Worm (Caenorhabditis elegans) whole organism, mixed stage, embryonic: ENCODE data around the gene F40G9.5.
A peak's percentile ranks its signal among the peaks of the same experiment; 100 is the strongest.

ENCODE experiments used
- M03D4.4 ChIP-seq: sonication (generic microtip); optimal IDR thresholded peaks from 2 replicates; lab custom pipeline; 2017; ENCODE audit warnings: mild to moderate bottlenecking, missing genetic modification characterization, missing compliant biosample characterization
- blmp-1 ChIP-seq: fragments of 150-350 bp; optimal IDR thresholded peaks from 2 replicates; lab custom pipeline; 2014; ENCODE audit warnings: missing biosample characterization, missing genetic modification characterization
- ceh-39 ChIP-seq: fragments of 150-350 bp; optimal IDR thresholded peaks from 2 replicates; lab custom pipeline; 2014; ENCODE audit warnings: missing biosample characterization, missing genetic modification characterization
- ceh-83 ChIP-seq: fragments of 200-800 bp; sonication (Bioruptor generic); optimal IDR thresholded peaks from 2 replicates; lab custom pipeline; 2018; ENCODE audit warnings: mild to moderate bottlenecking, missing genetic modification characterization, missing compliant biosample characterization
- ces-1 ChIP-seq: fragments of 150-350 bp; optimal IDR thresholded peaks from 2 replicates; lab custom pipeline; 2014; ENCODE audit warnings: missing biosample characterization, missing genetic modification reagents, missing genetic modification characterization
- cnd-1 ChIP-seq: fragments of 200-800 bp; sonication (Bioruptor generic); optimal IDR thresholded peaks from 2 replicates; lab custom pipeline; 2018; ENCODE audit warnings: mild to moderate bottlenecking, missing genetic modification characterization, missing compliant biosample characterization
- drap-1 ChIP-seq: fragments of 200-800 bp; sonication (Bioruptor generic); optimal IDR thresholded peaks from 3 replicates; lab custom pipeline; 2018; ENCODE audit warnings: mild to moderate bottlenecking, missing genetic modification characterization, missing compliant biosample characterization
- elt-1 ChIP-seq: sonication (generic microtip); optimal IDR thresholded peaks from 2 replicates; lab custom pipeline; 2017; ENCODE audit warnings: missing genetic modification characterization, mild to moderate bottlenecking, missing compliant biosample characterization, antibody characterized with exemption, moderate library complexity, borderline replicate concordance; ENCODE audit not compliant: insufficient read depth
- elt-3 ChIP-seq: fragments of 150-350 bp; optimal IDR thresholded peaks from 2 replicates; lab custom pipeline; 2014; ENCODE audit warnings: missing biosample characterization, missing genetic modification characterization
- ham-2 ChIP-seq: fragments of 200-800 bp; sonication (Bioruptor generic); optimal IDR thresholded peaks from 2 replicates; lab custom pipeline; 2018; ENCODE audit warnings: mild to moderate bottlenecking, missing genetic modification characterization, missing compliant biosample characterization
- lin-13 ChIP-seq: fragments of 150-350 bp; optimal IDR thresholded peaks from 2 replicates; lab custom pipeline; 2014; ENCODE audit warnings: missing biosample characterization, missing genetic modification characterization
- lin-32 ChIP-seq: fragments of 200-800 bp; sonication (Bioruptor generic); optimal IDR thresholded peaks from 2 replicates; lab custom pipeline; 2018; ENCODE audit warnings: mild to moderate bottlenecking, missing genetic modification characterization, missing compliant biosample characterization
- lsy-2 ChIP-seq: fragments of 150-350 bp; optimal IDR thresholded peaks from 2 replicates; lab custom pipeline; 2014; ENCODE audit warnings: missing biosample characterization, missing genetic modification characterization
- mab-5 ChIP-seq: fragments of 150-350 bp; optimal IDR thresholded peaks from 2 replicates; lab custom pipeline; 2014; ENCODE audit warnings: missing biosample characterization, missing genetic modification characterization
- mep-1 ChIP-seq: fragments of 150-350 bp; optimal IDR thresholded peaks from 2 replicates; lab custom pipeline; 2017; ENCODE audit warnings: missing biosample characterization, missing genetic modification reagents, missing genetic modification characterization, inconsistent platforms
- nhr-12 ChIP-seq: fragments of 150-350 bp; optimal IDR thresholded peaks from 2 replicates; lab custom pipeline; 2014; ENCODE audit warnings: missing biosample characterization, missing genetic modification characterization
- nhr-2 ChIP-seq: fragments of 150-350 bp; optimal IDR thresholded peaks from 2 replicates; lab custom pipeline; 2014; ENCODE audit warnings: missing biosample characterization, missing genetic modification characterization
- nhr-237 ChIP-seq: fragments of 150-350 bp; optimal IDR thresholded peaks from 2 replicates; lab custom pipeline; 2014; ENCODE audit warnings: missing biosample characterization, missing genetic modification characterization
- nhr-28 ChIP-seq: fragments of 150-350 bp; optimal IDR thresholded peaks from 2 replicates; lab custom pipeline; 2014; ENCODE audit warnings: missing biosample characterization, missing genetic modification characterization
- nhr-76 ChIP-seq: sonication (generic microtip); optimal IDR thresholded peaks from 2 replicates; lab custom pipeline; 2017; ENCODE audit warnings: missing biosample characterization, missing genetic modification characterization
- pha-4 ChIP-seq: fragments of 150-350 bp; optimal IDR thresholded peaks from 2 replicates; lab custom pipeline; 2018; ENCODE audit warnings: missing biosample characterization, missing genetic modification reagents, missing genetic modification characterization
- sem-2 ChIP-seq: fragments of 200-800 bp; sonication (Bioruptor generic); optimal IDR thresholded peaks from 2 replicates; lab custom pipeline; 2018; ENCODE audit warnings: mild to moderate bottlenecking, missing genetic modification characterization, missing compliant biosample characterization
- snpc-4 ChIP-seq: fragments of 150-350 bp; optimal IDR thresholded peaks from 2 replicates; lab custom pipeline; 2014; ENCODE audit warnings: missing biosample characterization, missing genetic modification characterization
- tbx-8 ChIP-seq: fragments of 200-800 bp; sonication (Bioruptor generic); optimal IDR thresholded peaks from 2 replicates; lab custom pipeline; 2018; ENCODE audit warnings: mild to moderate bottlenecking, missing genetic modification characterization, moderate library complexity, missing compliant biosample characterization
- unc-39 ChIP-seq: fragments of 150-350 bp; optimal IDR thresholded peaks from 2 replicates; lab custom pipeline; 2014; ENCODE audit warnings: missing biosample characterization, missing genetic modification characterization
- unc-62 ChIP-seq: fragments of 150-350 bp; optimal IDR thresholded peaks from 2 replicates; lab custom pipeline; 2014; ENCODE audit warnings: missing biosample characterization, missing genetic modification reagents, missing genetic modification characterization
- zip-8 ChIP-seq: fragments of 150-350 bp; optimal IDR thresholded peaks from 2 replicates; lab custom pipeline; 2014; ENCODE audit warnings: missing biosample characterization, missing genetic modification characterization
- ztf-11 ChIP-seq: fragments of 150-350 bp; optimal IDR thresholded peaks from 2 replicates; lab custom pipeline; 2014; ENCODE audit warnings: missing biosample characterization, missing genetic modification characterization

The F40G9.5 gene

DNA sequence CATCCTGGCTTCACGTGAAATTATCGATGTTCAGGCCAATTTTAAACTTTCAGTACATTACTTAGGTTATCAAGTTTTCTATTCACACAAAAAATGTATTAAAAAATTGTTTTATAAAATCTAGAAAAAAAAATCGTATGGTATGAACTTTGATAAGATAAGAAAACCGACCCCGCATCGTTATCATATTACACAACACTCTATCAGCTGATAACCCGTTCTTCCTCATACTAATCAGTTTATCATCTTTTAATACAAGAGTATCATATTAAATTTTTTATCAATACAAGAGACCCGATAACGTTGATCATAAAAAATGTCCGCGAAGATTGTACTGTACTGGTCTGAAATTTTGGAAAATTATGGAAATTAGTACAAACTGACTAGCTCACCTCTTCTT is 26.9 kb upstream of the F40G9.5 start:
- TF ChIP-seq elt-3 (tag; lab: Kevin White, UChicago) (peak; percentile 70), nhr-76 (tag; lab: Kevin White, UChicago) (no peak)

DNA sequence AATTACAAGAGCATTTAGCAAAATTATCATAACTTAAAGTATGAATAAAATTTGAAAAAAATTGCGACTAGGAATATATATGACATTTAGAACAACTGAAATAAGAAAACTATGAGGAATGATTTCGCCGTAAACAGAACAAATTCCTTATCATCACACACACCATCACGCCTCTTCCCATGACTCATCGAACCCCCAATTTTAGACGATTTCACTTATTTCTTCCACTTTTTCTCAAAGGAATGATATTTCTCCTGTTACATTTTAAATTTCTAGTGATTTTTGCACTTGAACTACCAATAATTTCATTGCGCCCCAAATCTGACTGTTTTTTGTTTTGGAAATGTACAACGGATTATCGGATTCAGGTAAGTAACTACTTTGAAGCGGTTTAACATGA is 24.4 kb upstream of the F40G9.5 start, which contains the start of the genes zig-13 and ver-1:
TSS of gene zig-13 (minus strand) at position 101 of the 400 bp plus-strand sequence.
TSS of gene ver-1 (plus strand) at position 180 of the 400 bp plus-strand sequence.
- no peak for TF ChIP-seq snpc-4 (tag; lab: Kevin White, UChicago)
- no peak for TF ChIP-seq elt-3 (tag; lab: Kevin White, UChicago)
- no peak for TF ChIP-seq nhr-2 (tag; lab: Kevin White, UChicago)
- TF ChIP-seq lin-13 (tag; lab: Kevin White, UChicago), result no peak
- no peak for TF ChIP-seq elt-1 (tag; lab: Kevin White, UChicago)
- TF ChIP-seq nhr-12 (tag; lab: Kevin White, UChicago), result no peak
- TF ChIP-seq blmp-1 (tag; lab: Kevin White, UChicago), result no peak
- no peak for TF ChIP-seq pha-4 (tag; lab: Kevin White, UChicago)

DNA sequence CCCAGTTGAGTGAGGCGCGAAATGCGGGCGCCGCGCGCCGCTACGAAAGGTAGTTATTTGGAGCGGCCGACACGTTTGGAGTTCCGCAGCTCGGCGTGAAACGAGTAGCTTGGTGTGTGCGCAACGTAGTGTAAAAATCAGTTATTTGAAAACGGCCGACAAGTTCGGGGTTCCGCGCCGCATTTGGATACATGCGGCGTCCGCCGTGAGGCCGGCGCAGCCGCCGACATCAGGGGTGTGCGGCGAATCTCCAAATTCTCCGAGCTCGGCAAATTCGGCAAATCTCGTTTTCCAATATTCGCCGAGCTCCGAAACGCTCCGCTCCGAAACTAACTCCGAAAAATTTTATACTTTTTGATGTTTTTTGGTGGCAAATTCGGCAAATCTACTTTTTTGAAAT is 23.1 kb upstream of the F40G9.5 start:
- TF ChIP-seq M03D4.4 (no peak), ces-1 (no peak), nhr-2 (tag; lab: Kevin White, UChicago) (no peak), ceh-39 (tag; lab: Kevin White, UChicago) (no peak), ztf-11 (tag; lab: Kevin White, UChicago) (no peak), unc-62 (GFP tag; lab: Kevin White, UChicago) (no peak), elt-1 (tag; lab: Kevin White, UChicago) (no peak), sem-2 (GFP tag; lab: Kevin White, UChicago) (no peak), zip-8 (tag; lab: Kevin White, UChicago) (no peak), tbx-8 (no peak), nhr-237 (tag; lab: Kevin White, UChicago) (no peak), nhr-28 (no peak)

DNA sequence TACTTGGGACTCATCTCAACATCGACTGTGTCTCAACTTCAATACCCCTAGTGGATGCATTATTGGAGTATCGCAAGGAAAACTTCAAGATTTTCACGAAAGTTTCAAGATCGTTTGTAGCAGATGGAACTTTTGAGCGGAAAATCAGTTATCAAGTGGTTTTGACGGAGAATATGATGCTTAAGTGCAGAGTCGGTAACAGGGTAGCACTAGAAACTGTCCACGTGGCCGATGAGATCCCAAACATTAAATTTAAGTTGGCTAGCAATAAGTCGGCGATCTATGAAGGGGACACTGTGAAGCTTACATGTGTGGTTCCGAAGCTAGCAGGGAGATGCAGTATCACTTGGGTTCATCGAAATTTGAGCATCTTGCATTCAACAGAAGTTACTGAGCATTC is 21.9 kb upstream of the F40G9.5 start:
- TF ChIP-seq nhr-2 (tag; lab: Kevin White, UChicago) (no peak), M03D4.4 (no peak), pha-4 (tag; lab: Kevin White, UChicago) (no peak), ceh-39 (tag; lab: Kevin White, UChicago) (no peak), unc-39 (no peak), mab-5 (tag; lab: Kevin White, UChicago) (no peak), lsy-2 (tag; lab: Kevin White, UChicago) (no peak), drap-1 (GFP tag; lab: Kevin White, UChicago) (no peak), unc-62 (GFP tag; lab: Kevin White, UChicago) (no peak), ces-1 (no peak)
- TF ChIP-seq, all 35 proteins: peak for 0

DNA sequence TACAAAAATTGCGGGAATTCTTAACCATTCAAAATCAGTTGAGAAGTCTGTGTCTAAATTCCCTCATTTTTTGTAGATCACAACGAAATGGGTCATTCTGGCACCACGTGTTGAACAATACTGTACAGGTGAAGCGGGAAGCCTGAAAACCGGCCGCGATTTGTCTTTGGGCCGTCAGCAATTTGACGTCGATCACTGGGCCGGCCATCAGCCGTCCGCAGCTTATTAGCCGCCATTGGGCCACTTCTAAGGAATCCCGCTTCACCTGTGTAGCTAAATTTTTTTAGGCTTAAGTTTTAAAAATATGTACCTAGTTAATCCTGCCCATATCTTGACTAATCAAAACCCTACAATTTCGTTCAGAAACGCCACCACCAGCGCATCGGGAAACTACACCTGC is 21.4 kb upstream of the F40G9.5 start:
- TF ChIP-seq lin-32 (GFP tag; lab: Kevin White, UChicago) (no peak), ham-2 (GFP tag; lab: Kevin White, UChicago) (peak; percentile 4)

DNA sequence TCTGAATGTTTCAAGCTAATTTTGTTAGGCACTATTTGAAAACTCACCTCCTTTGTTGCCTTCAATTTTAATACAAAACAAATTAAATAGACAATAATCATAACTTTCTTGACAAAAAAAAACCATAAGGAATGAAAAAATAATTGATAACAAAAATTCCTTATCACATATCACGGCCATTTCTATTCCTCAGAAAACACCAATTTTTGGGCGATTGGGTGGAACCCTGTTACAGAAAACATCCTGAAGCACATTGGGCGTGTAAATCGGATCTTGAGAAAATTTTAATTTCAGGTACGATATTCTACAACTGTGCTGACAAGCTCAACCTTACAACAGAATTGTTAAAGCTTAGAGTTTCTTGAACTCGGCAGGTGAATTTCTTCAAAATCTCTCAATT is 16.3 kb upstream of the F40G9.5 start, which contains the start of gene F40G9.8:
TSS of gene F40G9.8 (minus strand) at position 101 of the 400 bp plus-strand sequence.
- TF ChIP-seq drap-1 (GFP tag; lab: Kevin White, UChicago) (no peak), snpc-4 (tag; lab: Kevin White, UChicago) (no peak), nhr-12 (tag; lab: Kevin White, UChicago) (no peak), lin-32 (GFP tag; lab: Kevin White, UChicago) (no peak), pha-4 (tag; lab: Kevin White, UChicago) (no peak), mep-1 (tag; lab: Kevin White, UChicago) (no peak), lin-13 (tag; lab: Kevin White, UChicago) (no peak), unc-62 (GFP tag; lab: Kevin White, UChicago) (no peak), blmp-1 (tag; lab: Kevin White, UChicago) (no peak), unc-39 (no peak), ceh-83 (GFP tag; lab: Kevin White, UChicago) (no peak), ztf-11 (tag; lab: Kevin White, UChicago) (no peak), nhr-2 (tag; lab: Kevin White, UChicago) (no peak), elt-1 (tag; lab: Kevin White, UChicago) (no peak), cnd-1 (no peak), M03D4.4 (no peak)
